Fruit fly (Drosophila melanogaster): Measurements from ENCODE around the gene CG4297.

dm6 chr2L:472073-472590 lies at the start of gene CG4297:
- TF ChIP-seq psq (optimal IDR thresholded peaks at IDR 0.05) (no peak), ttk (optimal IDR thresholded peaks at IDR 0.05) (no peak), insv (optimal IDR thresholded peaks at IDR 0.05) (no peak), h (optimal IDR thresholded peaks at IDR 0.05) (no peak), Myc (optimal IDR thresholded peaks at IDR 0.05) (no peak)
